Worm (Caenorhabditis elegans) whole organism, midembryonic: ENCODE measurements around the gene daf-19.

ENCODE experiments used
- klf-2 ChIP-seq: fragments of 200-800 bp; sonication (Bioruptor generic); conservative IDR thresholded peaks from 2 replicates; pipeline ENCODE4 v1.3.6; 2022; ENCODE audit warnings: missing genetic modification reagents, missing genetic modification characterization, missing compliant biosample characterization
- ztf-29 ChIP-seq: fragments of 200-800 bp; sonication (Bioruptor generic); IDR thresholded peaks from 2 replicates; pipeline ENCODE4 v1.3.6; 2022; ENCODE audit warnings: missing genetic modification reagents, missing genetic modification characterization, missing compliant biosample characterization

ce11 chrII:10147502-10147901, 21.6 kb downstream of the daf-19 start:
- TF ChIP-seq ztf-29 (no peak), klf-2 (GFP tag; lab: Robert Waterston, UW) (no peak)
